Fruit fly (Drosophila melanogaster): ENCODE data around the gene Hacd1.

The Hacd1 gene

dm6 chr2L:12024104-12024503 is 22.0 kb upstream of the Hacd1 start:
- TF ChIP-seq sv (GFP tag; optimal IDR thresholded peaks at IDR 0.05) (no peak), HLH106 (tag; optimal IDR thresholded peaks at IDR 0.05) (no peak), h (GFP tag; optimal IDR thresholded peaks at IDR 0.05) (no peak), N (GFP tag; optimal IDR thresholded peaks at IDR 0.05) (no peak), Myc (optimal IDR thresholded peaks at IDR 0.05) (no peak), foxo (GFP tag; optimal IDR thresholded peaks at IDR 0.05) (no peak)

- peak; percentile 73 for TF ChIP-seq Hr83 (GFP tag; optimal IDR thresholded peaks at IDR 0.05; ENCODE audit: poor library complexity, severe bottlenecking)
- TF ChIP-seq foxo (GFP tag; optimal IDR thresholded peaks at IDR 0.05), result peak in 1 of 2 experiments; percentile 19
- no peak for TF ChIP-seq Abd-B (GFP tag; optimal IDR thresholded peaks at IDR 0.05)
- peak; percentile 41 for TF ChIP-seq Sp1 (GFP tag; optimal IDR thresholded peaks at IDR 0.05)
- TF ChIP-seq ey (GFP tag; optimal IDR thresholded peaks at IDR 0.05), result peak; percentile 17
- TF ChIP-seq Jra (GFP tag; optimal IDR thresholded peaks at IDR 0.05), result peak; percentile 19
- peak; percentile 11 for TF ChIP-seq dsf (GFP tag; optimal IDR thresholded peaks at IDR 0.05; ENCODE audit: borderline replicate concordance)
- no peak for TF ChIP-seq N (GFP tag; optimal IDR thresholded peaks at IDR 0.05)
- TF ChIP-seq h (GFP tag; optimal IDR thresholded peaks at IDR 0.05), result peak; percentile 33
- peak; percentile 15 for TF ChIP-seq fru (GFP tag; optimal IDR thresholded peaks at IDR 0.05)
- TF ChIP-seq CrebA (GFP tag; optimal IDR thresholded peaks at IDR 0.05; ENCODE audit: borderline replicate concordance), result no peak
- peak; percentile 58 for TF ChIP-seq rgr (GFP tag; optimal IDR thresholded peaks at IDR 0.05)
- peak; percentile 49 for TF ChIP-seq OdsH (GFP tag; optimal IDR thresholded peaks at IDR 0.05)
- no peak for TF ChIP-seq woc (GFP tag; optimal IDR thresholded peaks at IDR 0.05)
Measured at dm6 chr2L:12021193-12021592, 19.1 kb upstream of the Hacd1 start.

- TF ChIP-seq sage (GFP tag; optimal IDR thresholded peaks at IDR 0.05), result no peak
- no peak for TF ChIP-seq Rel (GFP tag; optimal IDR thresholded peaks at IDR 0.05)
- peak; percentile 26 for TF ChIP-seq Rel (tag; optimal IDR thresholded peaks at IDR 0.05)
- no peak for TF ChIP-seq OdsH (GFP tag; optimal IDR thresholded peaks at IDR 0.05)
Measured at dm6 chr2L:12020735-12021134, 18.7 kb upstream of the Hacd1 start, which contains the start of gene Wdr81. Gene Wdr81 (minus strand): TSS chr2L:12020960.

dm6 chr2L:12013741-12014393 is 11.8 kb upstream of the Hacd1 start:
- TF ChIP-seq psq (GFP tag; optimal IDR thresholded peaks at IDR 0.05), result peak; percentile 83
- TF ChIP-seq br (GFP tag; optimal IDR thresholded peaks at IDR 0.05), result no peak
- no peak for TF ChIP-seq ey (GFP tag; optimal IDR thresholded peaks at IDR 0.05)
- TF ChIP-seq rgr (GFP tag; optimal IDR thresholded peaks at IDR 0.05), result no peak
- TF ChIP-seq Abd-B (GFP tag; optimal IDR thresholded peaks at IDR 0.05), result no peak
- TF ChIP-seq tai (GFP tag; optimal IDR thresholded peaks at IDR 0.05), result no peak
- no peak for TF ChIP-seq Hr78 (GFP tag; optimal IDR thresholded peaks at IDR 0.05)
- TF ChIP-seq dl (GFP tag; optimal IDR thresholded peaks at IDR 0.05; ENCODE audit: insufficient read depth in 1 of 2, partially characterized antibody in 2 of 2), result peak; percentile 27 to 31
- TF ChIP-seq OdsH (GFP tag; optimal IDR thresholded peaks at IDR 0.05), result peak; percentile 1
- TF ChIP-seq lola (GFP tag; optimal IDR thresholded peaks at IDR 0.05), result no peak
- TF ChIP-seq GATAd (GFP tag; optimal IDR thresholded peaks at IDR 0.05), result no peak
- TF ChIP-seq Rel (GFP tag; optimal IDR thresholded peaks at IDR 0.05), result no peak
- TF ChIP-seq Rel (tag; optimal IDR thresholded peaks at IDR 0.05), result peak; percentile 90
- TF ChIP-seq HLH106 (tag; optimal IDR thresholded peaks at IDR 0.05), result peak; percentile 31
- TF ChIP-seq foxo (GFP tag; optimal IDR thresholded peaks at IDR 0.05), result peak in 1 of 2 experiments; percentile 9
- TF ChIP-seq Dfd (GFP tag; optimal IDR thresholded peaks at IDR 0.05), result no peak
- no peak for TF ChIP-seq brk (GFP tag; optimal IDR thresholded peaks at IDR 0.05)
- TF ChIP-seq N (GFP tag; optimal IDR thresholded peaks at IDR 0.05), result no peak
- TF ChIP-seq fru (GFP tag; optimal IDR thresholded peaks at IDR 0.05), result peak; percentile 11
- no peak for TF ChIP-seq usp (GFP tag; optimal IDR thresholded peaks at IDR 0.05)
- no peak for TF ChIP-seq Vsx2 (GFP tag; optimal IDR thresholded peaks at IDR 0.05; ENCODE audit: partially characterized antibody)
- TF ChIP-seq Mio (GFP tag; optimal IDR thresholded peaks at IDR 0.05), result no peak
- TF ChIP-seq h (GFP tag; optimal IDR thresholded peaks at IDR 0.05), result peak; percentile 24
- TF ChIP-seq woc (GFP tag; optimal IDR thresholded peaks at IDR 0.05), result peak; percentile 4
- TF ChIP-seq CG32264 (GFP tag; optimal IDR thresholded peaks at IDR 0.05), result no peak
- no peak for TF ChIP-seq dmrt93B (GFP tag; optimal IDR thresholded peaks at IDR 0.05)
- no peak for TF ChIP-seq sv (GFP tag; optimal IDR thresholded peaks at IDR 0.05)
- TF ChIP-seq Hnf4 (GFP tag; optimal IDR thresholded peaks at IDR 0.05), result peak; percentile 78
- TF ChIP-seq Sp1 (GFP tag; optimal IDR thresholded peaks at IDR 0.05), result peak; percentile 6
- TF ChIP-seq jim (GFP tag; optimal IDR thresholded peaks at IDR 0.05), result no peak
